Worm (Caenorhabditis elegans) whole organism, L4/young adult: ENCODE data around the gene acdh-6.

ENCODE experiments used
- W03F9.2 ChIP-seq: fragments of 150-350 bp; optimal IDR thresholded peaks from 2 replicates; lab custom pipeline; 2014; ENCODE audit warnings: missing biosample characterization, missing genetic modification characterization
- him-1 ChIP-seq: sonication (generic microtip); optimal IDR thresholded peaks from 2 replicates; lab custom pipeline; 2016; ENCODE audit warnings: missing genotype, missing genetic modification reagents, missing genetic modification characterization, missing compliant biosample characterization

ce11 chrIII:8580802-8581201 lies 19.9 kb downstream of the acdh-6 start, which contains the start of gene doxa-1:
- TF ChIP-seq him-1: no peak
- TF ChIP-seq W03F9.2 (tag; lab: Kevin White, UChicago): no peak
